Fruit fly (Drosophila melanogaster) whole organism, embryonic: ENCODE measurements around the gene CG42820.

Experiments
- CG11504 ChIP-seq: fragments of 200-800 bp; sonication (Bioruptor generic); optimal IDR thresholded peaks from 3 replicates; lab custom pipeline; 2019; ENCODE audit warnings: missing biosample characterization, mild to moderate bottlenecking, missing genetic modification characterization, moderate library complexity
- CG11723 ChIP-seq: fragments of 200-800 bp; sonication (Bioruptor generic); optimal IDR thresholded peaks from 2 replicates; lab custom pipeline; 2017; ENCODE audit warnings: missing biosample characterization, mild to moderate bottlenecking, missing genetic modification characterization
- CG12071 ChIP-seq: fragments of 200-800 bp; sonication (Bioruptor generic); optimal IDR thresholded peaks from 3 replicates; lab custom pipeline; 2018; ENCODE audit warnings: missing biosample characterization, mild to moderate bottlenecking, missing genetic modification characterization
- CG12391 ChIP-seq: fragments of 200-800 bp; sonication (Bioruptor generic); optimal IDR thresholded peaks from 3 replicates; lab custom pipeline; 2018; ENCODE audit warnings: missing biosample characterization, mild to moderate bottlenecking, missing genetic modification characterization, moderate library complexity
- CG12659 ChIP-seq: fragments of 200-800 bp; sonication (Bioruptor generic); optimal IDR thresholded peaks from 3 replicates; lab custom pipeline; 2017; ENCODE audit warnings: mild to moderate bottlenecking, missing biosample characterization, missing genetic modification reagents, missing genetic modification characterization
- CG12744 ChIP-seq: fragments of 200-800 bp; sonication (Bioruptor generic); optimal IDR thresholded peaks from 2 replicates; lab custom pipeline; 2016; ENCODE audit warnings: missing biosample characterization, missing genetic modification characterization
- CG15269 ChIP-seq: fragments of 200-800 bp; sonication (Bioruptor generic); optimal IDR thresholded peaks from 2 replicates; lab custom pipeline; 2018; ENCODE audit warnings: missing biosample characterization, mild to moderate bottlenecking, missing genetic modification characterization, moderate library complexity
- CG15601 ChIP-seq: fragments of 200-800 bp; sonication (Bioruptor generic); optimal IDR thresholded peaks from 3 replicates; lab custom pipeline; 2019; ENCODE audit warnings: missing biosample characterization, mild to moderate bottlenecking, missing genetic modification characterization, moderate library complexity
- CG18262 ChIP-seq: fragments of 200-800 bp; optimal IDR thresholded peaks from 3 replicates; lab custom pipeline; 2019; ENCODE audit warnings: missing biosample characterization, mild to moderate bottlenecking, missing genetic modification characterization, moderate library complexity
- CG30403 ChIP-seq: fragments of 200-800 bp; sonication (Bioruptor generic); optimal IDR thresholded peaks from 3 replicates; lab custom pipeline; 2016; ENCODE audit warnings: missing biosample characterization, missing genetic modification characterization
- CG32767 ChIP-seq: fragments of 200-800 bp; sonication (Bioruptor generic); IDR thresholded peaks from 2 replicates; pipeline ENCODE4 v1.3.6; 2022; ENCODE audit warnings: missing biosample characterization, missing genetic modification characterization
- CG4360 ChIP-seq: fragments of 200-800 bp; sonication (Bioruptor generic); IDR thresholded peaks from 2 replicates; pipeline ENCODE4 v1.3.6; 2022; ENCODE audit warnings: missing biosample characterization, missing genetic modification characterization
- CG7839 ChIP-seq: fragments of 200-800 bp; sonication (Bioruptor generic); optimal IDR thresholded peaks from 3 replicates; lab custom pipeline; 2018; ENCODE audit warnings: missing biosample characterization, mild to moderate bottlenecking, missing genetic modification characterization, moderate library complexity
- CG8089 ChIP-seq: fragments of 200-800 bp; sonication (Bioruptor generic); optimal IDR thresholded peaks from 3 replicates; lab custom pipeline; 2016; ENCODE audit warnings: missing biosample characterization, missing genetic modification characterization
- CG9932 ChIP-seq: fragments of 200-800 bp; sonication (Bioruptor generic); IDR thresholded peaks from 2 replicates; pipeline ENCODE4 v1.3.6; 2022; ENCODE audit warnings: missing biosample characterization, missing genetic modification characterization
- CoRest ChIP-seq: fragments of 200-800 bp; sonication (Bioruptor generic); optimal IDR thresholded peaks from 3 replicates; lab custom pipeline; 2018; ENCODE audit warnings: missing biosample characterization, mild to moderate bottlenecking, missing genetic modification characterization, moderate library complexity
- D19B ChIP-seq: fragments of 200-800 bp; sonication (Bioruptor generic); optimal IDR thresholded peaks from 2 replicates; lab custom pipeline; 2017; ENCODE audit warnings: missing biosample characterization, mild to moderate bottlenecking, missing genetic modification characterization
- GATAe ChIP-seq: fragments of 200-800 bp; sonication (Bioruptor generic); conservative IDR thresholded peaks from 2 replicates; pipeline ENCODE4 v1.3.6; 2022; ENCODE audit warnings: missing biosample characterization, missing genetic modification characterization
- HLH54F ChIP-seq: fragments of 200-800 bp; sonication (Bioruptor generic); optimal IDR thresholded peaks from 3 replicates; lab custom pipeline; 2016; ENCODE audit warnings: missing biosample characterization, missing genetic modification characterization
- Hand ChIP-seq: fragments of 200-800 bp; sonication (Bioruptor generic); optimal IDR thresholded peaks from 2 replicates; lab custom pipeline; 2017; ENCODE audit warnings: mild to moderate bottlenecking, missing biosample characterization, missing genetic modification reagents, missing genetic modification characterization
- Med ChIP-seq: fragments of 200-800 bp; sonication (Bioruptor generic); peaks from one replicate; lab custom pipeline; 2016; ENCODE audit warnings: missing biosample characterization, missing genetic modification characterization, mild to moderate bottlenecking, inconsistent platforms, moderate library complexity
- Oli ChIP-seq: fragments of 200-800 bp; sonication (Bioruptor generic); optimal IDR thresholded peaks from 2 replicates; lab custom pipeline; 2018; ENCODE audit warnings: missing biosample characterization, mild to moderate bottlenecking, missing genetic modification characterization, moderate library complexity
- PHDP ChIP-seq: fragments of 200-800 bp; sonication (Bioruptor generic); optimal IDR thresholded peaks from 3 replicates; lab custom pipeline; 2018; ENCODE audit warnings: missing biosample characterization, mild to moderate bottlenecking, missing genetic modification characterization, moderate library complexity
- Rfx ChIP-seq: fragments of 200-800 bp; sonication (Bioruptor generic); IDR thresholded peaks from 2 replicates; pipeline ENCODE4 v1.3.6; 2022; ENCODE audit warnings: missing biosample characterization, missing genetic modification characterization
- Sox102F ChIP-seq: fragments of 200-800 bp; sonication (Bioruptor generic); optimal IDR thresholded peaks from 2 replicates; lab custom pipeline; 2018; ENCODE audit warnings: missing biosample characterization, mild to moderate bottlenecking, missing genetic modification characterization, moderate library complexity
- Spps ChIP-seq: fragments of 200-800 bp; sonication (Bioruptor generic); optimal IDR thresholded peaks from 2 replicates; lab custom pipeline; 2018; ENCODE audit warnings: missing biosample characterization, mild to moderate bottlenecking, missing genetic modification characterization
- Trl ChIP-seq, 3 experiments: fragments of >200 bp in 2 of 3; fragments of 200-800 bp in 1 of 3; sonication (Bioruptor generic) in 1 of 3; optimal IDR thresholded peaks; 2 replicates in 1 of 3; 3 replicates in 2 of 3; lab custom pipeline; 2016 to 2017; ENCODE audit warnings: missing biosample characterization in 1 of 3, missing genetic modification characterization in 1 of 3
- ase ChIP-seq: fragments of 200-800 bp; sonication (Bioruptor generic); IDR thresholded peaks from 3 replicates; pipeline ENCODE4 v1.3.6; 2022; ENCODE audit warnings: missing biosample characterization, missing genetic modification characterization
- az2 ChIP-seq: fragments of 200-800 bp; sonication (Bioruptor generic); optimal IDR thresholded peaks from 3 replicates; lab custom pipeline; 2016; ENCODE audit warnings: missing biosample characterization, missing genetic modification characterization
- chm ChIP-seq: fragments of 200-800 bp; sonication (Bioruptor generic); IDR thresholded peaks from 2 replicates; pipeline ENCODE4 v1.3.6; 2022; ENCODE audit warnings: missing biosample characterization, missing genetic modification characterization
- crol ChIP-seq: fragments of 200-800 bp; sonication (Bioruptor generic); IDR thresholded peaks from 2 replicates; pipeline ENCODE4 v1.3.6; 2022; ENCODE audit warnings: missing biosample characterization, missing genetic modification characterization
- da ChIP-seq: fragments of 200-800 bp; sonication (Bioruptor generic); optimal IDR thresholded peaks from 2 replicates; lab custom pipeline; 2016; ENCODE audit warnings: missing biosample characterization, missing genetic modification characterization
- ftz-f1 ChIP-seq: fragments of 200-800 bp; sonication (Bioruptor generic); optimal IDR thresholded peaks from 2 replicates; lab custom pipeline; 2016; ENCODE audit warnings: missing biosample characterization, missing genetic modification characterization
- gem ChIP-seq: fragments of 200-800 bp; sonication (Bioruptor generic); optimal IDR thresholded peaks from 2 replicates; lab custom pipeline; 2019; ENCODE audit warnings: missing biosample characterization, mild to moderate bottlenecking, missing genetic modification characterization, moderate library complexity
- grau ChIP-seq: fragments of 200-800 bp; optimal IDR thresholded peaks from 3 replicates; lab custom pipeline; 2019; ENCODE audit warnings: missing biosample characterization, mild to moderate bottlenecking, missing genetic modification characterization, moderate library complexity
- gsb ChIP-seq: fragments of 200-800 bp; sonication (Bioruptor generic); IDR thresholded peaks from 2 replicates; pipeline ENCODE4 v1.3.6; 2022; ENCODE audit warnings: missing biosample characterization, missing genetic modification characterization
- kni ChIP-seq: fragments of 200-800 bp; sonication (Bioruptor generic); optimal IDR thresholded peaks from 3 replicates; lab custom pipeline; 2017; ENCODE audit warnings: mild to moderate bottlenecking, missing biosample characterization, missing genetic modification reagents, missing genetic modification characterization
- mld ChIP-seq: fragments of 200-800 bp; sonication (Bioruptor generic); IDR thresholded peaks from 3 replicates; pipeline ENCODE4 v1.3.6; 2022; ENCODE audit warnings: missing biosample characterization, missing genetic modification characterization; ENCODE audit not compliant: partially characterized antibody
- nom ChIP-seq: fragments of 200-800 bp; sonication (Bioruptor generic); optimal IDR thresholded peaks from 2 replicates; lab custom pipeline; 2017; ENCODE audit warnings: missing biosample characterization, missing genetic modification characterization, mild to moderate bottlenecking, moderate library complexity, missing genetic modification reagents
- pho ChIP-seq: fragments of 200-800 bp; sonication (Bioruptor generic); optimal IDR thresholded peaks from 2 replicates; lab custom pipeline; 2016; ENCODE audit warnings: missing biosample characterization, missing genetic modification characterization
- pnt ChIP-seq: fragments of 200-800 bp; sonication (Bioruptor generic); optimal IDR thresholded peaks from 3 replicates; lab custom pipeline; 2016; ENCODE audit warnings: missing biosample characterization, missing genetic modification characterization
- row ChIP-seq: fragments of 200-800 bp; sonication (Bioruptor generic); IDR thresholded peaks from 3 replicates; pipeline ENCODE4 v1.3.6; 2022; ENCODE audit warnings: missing biosample characterization, missing genetic modification characterization
- sens ChIP-seq: fragments of 200-800 bp; sonication (Bioruptor generic); peaks from one replicate; lab custom pipeline; 2016; ENCODE audit warnings: missing biosample characterization, missing genetic modification characterization
- tin ChIP-seq: fragments of 200-800 bp; sonication (Bioruptor generic); optimal IDR thresholded peaks from 3 replicates; lab custom pipeline; 2016; ENCODE audit warnings: missing biosample characterization, missing genetic modification characterization
- yki ChIP-seq: fragments of >200 bp; optimal IDR thresholded peaks from 3 replicates; lab custom pipeline; 2018

The CG42820 gene

dm6 chr2L:8421717-8422116, 29.5 kb upstream of the CG42820 start:
- peak; percentile 58 for TF ChIP-seq kni (GFP tag; lab: Kevin White, UChicago)
- peak; percentile 44 for TF ChIP-seq sens
- TF ChIP-seq CG32767 (GFP tag; lab: Robert Waterston, UW), result no peak

dm6 chr2L:8420259-8420930, 28.2 kb upstream of the CG42820 start:
- TF ChIP-seq crol (GFP tag; lab: Robert Waterston, UW) (no peak), CG9932 (GFP tag; lab: Robert Waterston, UW) (peak; percentile 6; the same call in 1 of the 2 replicates), da (GFP tag; lab: Kevin White, UChicago) (no peak), Spps (tag; lab: Kevin White, UChicago) (no peak), pnt (no peak), CG11504 (tag; lab: Kevin White, UChicago) (peak; percentile 34), CG12744 (GFP tag; lab: Kevin White, UChicago) (no peak), kni (GFP tag; lab: Kevin White, UChicago) (peak; percentile 10), HLH54F (GFP tag; lab: Kevin White, UChicago) (no peak), sens (peak; percentile 77), CG12071 (GFP tag; lab: Kevin White, UChicago) (no peak), mld (GFP tag; lab: Robert Waterston, UW) (no peak), grau (tag; lab: Kevin White, UChicago) (peak; percentile 8), CG15269 (tag; lab: Kevin White, UChicago) (peak; percentile 8), ftz-f1 (no peak), az2 (peak; percentile 5), Oli (tag; lab: Kevin White, UChicago) (peak; percentile 17), pho (GFP tag; lab: Kevin White, UChicago) (no peak), Rfx (GFP tag; lab: Robert Waterston, UW) (peak; percentile 27; the same call in 1 of the 2 replicates), CG30403 (GFP tag; lab: Kevin White, UChicago) (peak; percentile 8), CoRest (tag; lab: Kevin White, UChicago) (peak; percentile 16), CG12659 (GFP tag; lab: Kevin White, UChicago) (peak; percentile 3), gsb (GFP tag; lab: Robert Waterston, UW) (no peak), nom (peak; percentile 92), CG15601 (tag; lab: Kevin White, UChicago) (no peak), CG18262 (tag; lab: Kevin White, UChicago) (no peak), CG11723 (GFP tag; lab: Kevin White, UChicago) (no peak), Med (peak; percentile 62), ase (GFP tag; lab: Robert Waterston, UW) (no peak), CG12391 (tag; lab: Kevin White, UChicago) (peak; percentile 24), CG7839 (tag; lab: Kevin White, UChicago) (peak; percentile 7), Trl (optimal IDR thresholded peaks at IDR 0.05; lab: Kevin White, UChicago) (peak; percentile 78), Trl (GFP tag; optimal IDR thresholded peaks at IDR 0.05; lab: Kevin White, UChicago) (no peak), chm (GFP tag; lab: Robert Waterston, UW) (peak; percentile 31; the same call in 1 of the 2 replicates), Hand (GFP tag; lab: Kevin White, UChicago) (no peak), PHDP (tag; lab: Kevin White, UChicago) (peak; percentile 11), yki (lab: Kevin White, UChicago) (peak; percentile 14), Sox102F (GFP tag; lab: Kevin White, UChicago) (peak; percentile 13), CG8089 (GFP tag; lab: Kevin White, UChicago) (no peak), D19B (GFP tag; lab: Kevin White, UChicago) (peak; percentile 75), gem (tag; lab: Kevin White, UChicago) (peak; percentile 45), tin (no peak), row (GFP tag; lab: Robert Waterston, UW) (peak; percentile 42; the same call in 2 of the 3 replicates), GATAe (GFP tag; lab: Robert Waterston, UW) (no peak), CG4360 (0 out of 2 replicates have a peak, but pooled peaks have one; percentile 28)
- TF ChIP-seq, all 482 proteins: peak for 25
